Fruit fly (Drosophila melanogaster) whole organism, embryonic: ENCODE data around the gene CG32812.
A peak's percentile ranks its signal among the peaks of the same experiment; 100 is the strongest.

Experiments used
- CG12219 ChIP-seq: fragments of 200-800 bp; sonication (Bioruptor generic); optimal IDR thresholded peaks from 3 replicates; lab custom pipeline; 2018; ENCODE audit warnings: missing biosample characterization, mild to moderate bottlenecking, missing genetic modification characterization
- CG12236 ChIP-seq: fragments of 200-800 bp; sonication (Bioruptor generic); optimal IDR thresholded peaks from 2 replicates; lab custom pipeline; 2016; ENCODE audit warnings: missing biosample characterization, missing genetic modification characterization
- CG12744 ChIP-seq: fragments of 200-800 bp; sonication (Bioruptor generic); optimal IDR thresholded peaks from 2 replicates; lab custom pipeline; 2016; ENCODE audit warnings: missing biosample characterization, missing genetic modification characterization
- CG13775 ChIP-seq: fragments of 200-800 bp; sonication (Bioruptor generic); optimal IDR thresholded peaks from 3 replicates; lab custom pipeline; 2017; ENCODE audit warnings: missing biosample characterization, mild to moderate bottlenecking, missing genetic modification characterization
- CG14014 ChIP-seq: fragments of 200-800 bp; sonication (Bioruptor generic); IDR thresholded peaks from 2 replicates; pipeline ENCODE4 v1.3.6; 2022; ENCODE audit warnings: missing biosample characterization, missing genetic modification characterization
- CG15514 ChIP-seq: fragments of 200-800 bp; sonication (Bioruptor generic); optimal IDR thresholded peaks from 3 replicates; lab custom pipeline; 2017; ENCODE audit warnings: missing biosample characterization, missing genetic modification characterization, mild to moderate bottlenecking, moderate library complexity, missing genetic modification reagents
- CG17359 ChIP-seq: fragments of 200-800 bp; sonication (Bioruptor generic); optimal IDR thresholded peaks from 3 replicates; lab custom pipeline; 2018; ENCODE audit warnings: missing biosample characterization, mild to moderate bottlenecking, missing genetic modification characterization, moderate library complexity
- CG17612 ChIP-seq: fragments of 200-800 bp; sonication (Bioruptor generic); IDR thresholded peaks from 2 replicates; pipeline ENCODE4 v1.3.6; 2022; ENCODE audit warnings: missing biosample characterization, missing genetic modification characterization
- CG1832 ChIP-seq: fragments of 200-800 bp; sonication (Bioruptor generic); optimal IDR thresholded peaks from 2 replicates; lab custom pipeline; 2017; ENCODE audit warnings: missing biosample characterization, mild to moderate bottlenecking, missing genetic modification characterization, inconsistent platforms
- CG31388 ChIP-seq: fragments of 200-800 bp; sonication (Bioruptor generic); optimal IDR thresholded peaks from 2 replicates; lab custom pipeline; 2016; ENCODE audit warnings: missing biosample characterization, missing genetic modification characterization
- CG42726 ChIP-seq: fragments of 200-800 bp; sonication (Bioruptor generic); IDR thresholded peaks from 2 replicates; pipeline ENCODE4 v1.3.6; 2022; ENCODE audit warnings: missing biosample characterization, missing genetic modification characterization; ENCODE audit not compliant: partially characterized antibody
- CG4282 ChIP-seq: fragments of 200-800 bp; sonication (Bioruptor generic); optimal IDR thresholded peaks from 2 replicates; lab custom pipeline; 2016; ENCODE audit warnings: missing biosample characterization, missing genetic modification characterization
- CG6689 ChIP-seq: fragments of 200-800 bp; sonication (Bioruptor generic); IDR thresholded peaks from 2 replicates; pipeline ENCODE4 v1.3.6; 2022; ENCODE audit warnings: missing biosample characterization, missing genetic modification characterization
- CG8290 ChIP-seq, 3 experiments: fragments of 200-800 bp; sonication (Bioruptor generic); optimal IDR thresholded peaks; 2 replicates each; lab custom pipeline; 2016 to 2019; ENCODE audit warnings: missing biosample characterization in 3 of 3, missing genetic modification characterization in 3 of 3, mild to moderate bottlenecking in 2 of 3, moderate library complexity in 1 of 3
- CG8478 ChIP-seq: fragments of >200 bp; optimal IDR thresholded peaks from 2 replicates; lab custom pipeline; 2018
- CkIIα-i1 ChIP-seq: fragments of 200-800 bp; sonication (Bioruptor generic); IDR thresholded peaks from 2 replicates; pipeline ENCODE4 v1.3.6; 2022; ENCODE audit warnings: missing biosample characterization, missing genetic modification characterization
- Dip2 ChIP-seq: fragments of 200-800 bp; sonication (Bioruptor generic); IDR thresholded peaks from 2 replicates; pipeline ENCODE4 v1.3.6; 2022; ENCODE audit warnings: missing biosample characterization, missing genetic modification characterization
- Fer2 ChIP-seq: fragments of 200-800 bp; sonication (Bioruptor generic); optimal IDR thresholded peaks from 2 replicates; lab custom pipeline; 2018; ENCODE audit warnings: missing biosample characterization, mild to moderate bottlenecking, missing genetic modification characterization, moderate library complexity
- Fer3 ChIP-seq: fragments of 200-800 bp; sonication (Bioruptor generic); optimal IDR thresholded peaks from 2 replicates; lab custom pipeline; 2018; ENCODE audit warnings: missing biosample characterization, mild to moderate bottlenecking, missing genetic modification characterization, moderate library complexity
- Gug ChIP-seq: fragments of 200-800 bp; sonication (Bioruptor generic); IDR thresholded peaks from 4 replicates; pipeline ENCODE4 v1.3.6; 2022; ENCODE audit warnings: missing biosample characterization, missing genetic modification characterization
- Jarid2 ChIP-seq: fragments of 200-800 bp; sonication (Bioruptor generic); optimal IDR thresholded peaks from 3 replicates; lab custom pipeline; 2017; ENCODE audit warnings: mild to moderate bottlenecking, missing biosample characterization, missing genetic modification reagents, missing genetic modification characterization
- Kr ChIP-seq: fragments of 200-800 bp; sonication (Bioruptor generic); optimal IDR thresholded peaks from 2 replicates; lab custom pipeline; 2017; ENCODE audit warnings: missing biosample characterization, mild to moderate bottlenecking, missing genetic modification characterization
- Meics ChIP-seq: fragments of 200-800 bp; sonication (Bioruptor generic); optimal IDR thresholded peaks from 2 replicates; lab custom pipeline; 2017; ENCODE audit warnings: missing biosample characterization, mild to moderate bottlenecking, missing genetic modification characterization
- Myb ChIP-seq: fragments of 200-800 bp; sonication (Bioruptor generic); optimal IDR thresholded peaks from 2 replicates; lab custom pipeline; 2016; ENCODE audit warnings: missing biosample characterization, missing genetic modification characterization
- Opbp ChIP-seq: fragments of 200-800 bp; sonication (Bioruptor generic); IDR thresholded peaks from 3 replicates; pipeline ENCODE4 v1.3.6; 2022; ENCODE audit warnings: missing biosample characterization, missing genetic modification characterization; ENCODE audit not compliant: partially characterized antibody
- Six4 ChIP-seq: fragments of 200-800 bp; sonication (Bioruptor generic); optimal IDR thresholded peaks from 2 replicates; lab custom pipeline; 2016; ENCODE audit warnings: missing biosample characterization, missing genetic modification characterization
- Taf1 ChIP-seq: fragments of 200-800 bp; sonication (Bioruptor generic); IDR thresholded peaks from 2 replicates; pipeline ENCODE4 v1.3.6; 2022; ENCODE audit warnings: missing biosample characterization, missing genetic modification characterization
- Xbp1 ChIP-seq: fragments of 200-800 bp; sonication (Bioruptor generic); optimal IDR thresholded peaks from 3 replicates; lab custom pipeline; 2016; ENCODE audit warnings: missing biosample characterization, mild to moderate bottlenecking, missing genetic modification characterization
- YL-1 ChIP-seq: fragments of 200-800 bp; sonication (Bioruptor generic); optimal IDR thresholded peaks from 3 replicates; lab custom pipeline; 2017; ENCODE audit warnings: missing biosample characterization, mild to moderate bottlenecking, missing genetic modification characterization
- ac ChIP-seq: fragments of 200-800 bp; sonication (Bioruptor generic); optimal IDR thresholded peaks from 3 replicates; lab custom pipeline; 2017; ENCODE audit warnings: missing biosample characterization, mild to moderate bottlenecking, missing genetic modification characterization
- cas ChIP-seq: fragments of 200-800 bp; sonication (Bioruptor generic); IDR thresholded peaks from 2 replicates; pipeline ENCODE4 v1.3.6; 2022; ENCODE audit warnings: missing biosample characterization, missing genetic modification characterization
- ci ChIP-seq: fragments of 200-800 bp; sonication (Bioruptor generic); IDR thresholded peaks from 3 replicates; pipeline ENCODE4 v1.3.6; 2022; ENCODE audit warnings: missing biosample characterization, missing genetic modification characterization
- croc ChIP-seq: fragments of 200-800 bp; sonication (Bioruptor generic); conservative IDR thresholded peaks from 3 replicates; pipeline ENCODE4 v1.3.6; 2022; ENCODE audit warnings: missing biosample characterization, missing genetic modification characterization
- dimm ChIP-seq: fragments of 200-800 bp; sonication (Bioruptor generic); IDR thresholded peaks from 2 replicates; pipeline ENCODE4 v1.3.6; 2022; ENCODE audit warnings: missing biosample characterization, missing genetic modification characterization
- fd102C ChIP-seq: fragments of 200-800 bp; sonication (Bioruptor generic); optimal IDR thresholded peaks from 2 replicates; lab custom pipeline; 2018; ENCODE audit warnings: missing biosample characterization, mild to moderate bottlenecking, missing genetic modification characterization, moderate library complexity
- fd96Cb ChIP-seq: fragments of 200-800 bp; sonication (Bioruptor generic); optimal IDR thresholded peaks from 2 replicates; lab custom pipeline; 2018; ENCODE audit warnings: missing biosample characterization, mild to moderate bottlenecking, missing genetic modification characterization, moderate library complexity
- gcm ChIP-seq: fragments of 200-800 bp; sonication (Bioruptor generic); optimal IDR thresholded peaks from 2 replicates; lab custom pipeline; 2019; ENCODE audit warnings: missing biosample characterization, mild to moderate bottlenecking, missing genetic modification characterization, moderate library complexity
- gsb ChIP-seq: fragments of 200-800 bp; sonication (Bioruptor generic); IDR thresholded peaks from 2 replicates; pipeline ENCODE4 v1.3.6; 2022; ENCODE audit warnings: missing biosample characterization, missing genetic modification characterization
- hbn ChIP-seq: fragments of 200-800 bp; sonication (Bioruptor generic); IDR thresholded peaks from 2 replicates; pipeline ENCODE4 v1.3.6; 2022; ENCODE audit warnings: missing biosample characterization, missing genetic modification characterization; ENCODE audit not compliant: partially characterized antibody
- her ChIP-seq: fragments of 200-800 bp; sonication (Bioruptor generic); optimal IDR thresholded peaks from 2 replicates; lab custom pipeline; 2016; ENCODE audit warnings: missing biosample characterization, missing genetic modification characterization
- inv ChIP-seq: fragments of 200-800 bp; sonication (Bioruptor generic); IDR thresholded peaks from 2 replicates; pipeline ENCODE4 v1.3.6; 2022; ENCODE audit warnings: missing biosample characterization, missing genetic modification characterization; ENCODE audit not compliant: partially characterized antibody
- knrl ChIP-seq: fragments of 200-800 bp; sonication (Bioruptor generic); IDR thresholded peaks from 3 replicates; pipeline ENCODE4 v1.3.6; 2022; ENCODE audit warnings: missing biosample characterization, missing genetic modification characterization; ENCODE audit not compliant: partially characterized antibody
- nerfin-2 ChIP-seq: fragments of 200-800 bp; sonication (Bioruptor generic); IDR thresholded peaks from 2 replicates; pipeline ENCODE4 v1.3.6; 2022; ENCODE audit warnings: missing biosample characterization, missing genetic modification characterization; ENCODE audit not compliant: partially characterized antibody
- nom ChIP-seq: fragments of 200-800 bp; sonication (Bioruptor generic); optimal IDR thresholded peaks from 2 replicates; lab custom pipeline; 2017; ENCODE audit warnings: missing biosample characterization, missing genetic modification characterization, mild to moderate bottlenecking, moderate library complexity, missing genetic modification reagents
- org-1 ChIP-seq: fragments of 200-800 bp; sonication (Bioruptor generic); optimal IDR thresholded peaks from 2 replicates; lab custom pipeline; 2017; ENCODE audit warnings: missing biosample characterization, missing genetic modification characterization
- phol ChIP-seq: fragments of 200-800 bp; sonication (Bioruptor generic); optimal IDR thresholded peaks from 3 replicates; lab custom pipeline; 2018; ENCODE audit warnings: missing biosample characterization, mild to moderate bottlenecking, missing genetic modification characterization, moderate library complexity
- pum ChIP-seq: fragments of 200-800 bp; sonication (Bioruptor generic); optimal IDR thresholded peaks from 2 replicates; lab custom pipeline; 2016; ENCODE audit warnings: missing biosample characterization, missing genetic modification characterization
- sob ChIP-seq: fragments of 200-800 bp; sonication (Bioruptor generic); IDR thresholded peaks from 2 replicates; pipeline ENCODE4 v1.3.6; 2022; ENCODE audit warnings: missing biosample characterization, missing genetic modification characterization
- tin ChIP-seq: fragments of 200-800 bp; sonication (Bioruptor generic); optimal IDR thresholded peaks from 3 replicates; lab custom pipeline; 2016; ENCODE audit warnings: missing biosample characterization, missing genetic modification characterization
- usp ChIP-seq: fragments of >200 bp; optimal IDR thresholded peaks from 2 replicates; lab custom pipeline; 2017; ENCODE audit warnings: missing biosample characterization, missing genetic modification characterization
- vvl ChIP-seq: fragments of 200-800 bp; sonication (Bioruptor generic); IDR thresholded peaks from 2 replicates; pipeline ENCODE4 v1.3.6; 2022; ENCODE audit warnings: missing biosample characterization, missing genetic modification characterization

Gene CG32812

DNA sequence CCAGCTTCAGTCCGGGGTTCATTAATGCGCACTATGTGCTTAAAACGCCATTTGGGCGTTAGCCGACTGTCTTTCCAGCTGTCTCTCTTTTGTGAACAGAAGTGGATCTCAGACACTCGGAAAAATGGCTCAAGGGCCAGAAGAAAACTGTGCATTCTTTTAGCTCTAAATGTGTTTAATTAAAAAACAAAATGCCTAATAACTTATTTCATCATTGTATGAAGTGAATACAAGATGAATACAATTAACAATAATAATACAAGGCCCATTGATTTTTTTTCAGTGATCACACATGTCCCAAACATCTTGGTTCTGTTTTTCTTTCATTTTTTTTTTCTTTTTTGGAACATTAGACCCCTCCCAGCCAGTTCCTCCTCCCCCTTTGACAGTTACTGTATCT lies 14.2 kb upstream of the CG32812 start (continued):
- TF ChIP-seq Meics (GFP tag; lab: Kevin White, UChicago) (peak; percentile 64), knrl (no peak), nerfin-2 (GFP tag; lab: Robert Waterston, UW) (no peak), her (peak; percentile 4), hbn (GFP tag; lab: Robert Waterston, UW) (no peak), CG17612 (GFP tag; lab: Robert Waterston, UW) (no peak), CG12236 (peak; percentile 5), fd96Cb (tag; lab: Kevin White, UChicago) (peak; percentile 64), Fer3 (tag; lab: Kevin White, UChicago) (peak; percentile 65), CG31388 (no peak), org-1 (GFP tag; lab: Kevin White, UChicago) (peak; percentile 11), cas (GFP tag; lab: Robert Waterston, UW) (no peak), CG6689 (GFP tag; lab: Robert Waterston, UW) (peak; percentile 31; the same call in 1 of the 2 replicates), usp (GFP tag; lab: Kevin White, UChicago) (no peak), ac (GFP tag; lab: Kevin White, UChicago) (no peak), CG42726 (GFP tag; lab: Robert Waterston, UW) (no peak), YL-1 (GFP tag; lab: Kevin White, UChicago) (no peak), Gug (GFP tag; lab: Robert Waterston, UW) (no peak), CG14014 (GFP tag; lab: Robert Waterston, UW) (peak; percentile 61), fd102C (GFP tag; lab: Kevin White, UChicago) (no peak), Jarid2 (GFP tag; lab: Kevin White, UChicago) (no peak), sob (GFP tag; lab: Robert Waterston, UW) (peak; percentile 55), CG8478 (lab: Kevin White, UChicago) (no peak), pum (GFP tag; lab: Kevin White, UChicago) (peak; percentile 46), CG13775 (GFP tag; lab: Kevin White, UChicago) (peak; percentile 55), CG17359 (peak; percentile 68), gcm (GFP tag; lab: Kevin White, UChicago) (peak; percentile 5), vvl (peak; percentile 59), CG12219 (peak; percentile 38), Six4 (peak; percentile 24), tin (GFP tag; lab: Kevin White, UChicago) (peak; percentile 46), Opbp (GFP tag; lab: Robert Waterston, UW) (no peak), CkIIα-i1 (GFP tag; lab: Robert Waterston, UW) (no peak), CG15514 (GFP tag; lab: Kevin White, UChicago) (peak; percentile 13), Myb (GFP tag; lab: Kevin White, UChicago) (peak; percentile 5), dimm (GFP tag; lab: Robert Waterston, UW) (no peak), Taf1 (GFP tag; lab: Robert Waterston, UW) (no peak; the same call in 1 of the 2 replicates), croc (GFP tag; lab: Robert Waterston, UW) (no peak; the same call in 2 of the 3 replicates), CG1832 (GFP tag; lab: Kevin White, UChicago) (no peak), phol (tag; lab: Kevin White, UChicago) (peak; percentile 65), CG8290 (GFP tag; optimal IDR thresholded peaks at IDR 0.05; lab: Kevin White, UChicago) (no peak), CG8290 (tag; optimal IDR thresholded peaks at IDR 0.05; lab: Kevin White, UChicago) (no peak), nom (no peak), CG4282 (GFP tag; lab: Kevin White, UChicago) (no peak), Dip2 (GFP tag; lab: Robert Waterston, UW) (no peak), Xbp1 (GFP tag; lab: Kevin White, UChicago) (peak; percentile 48), Kr (no peak), inv (GFP tag; lab: Robert Waterston, UW) (no peak), Fer2 (tag; lab: Kevin White, UChicago) (no peak), CG12744 (GFP tag; lab: Kevin White, UChicago) (no peak), ci (GFP tag; lab: Robert Waterston, UW) (peak; percentile 68), gsb (GFP tag; lab: Robert Waterston, UW) (no peak)
